Fruit fly (Drosophila melanogaster) ovary, adult (tissue): Measurements from ENCODE around the gene Scp2.

ENCODE experiments used
- CG17801 ChIP-seq: fragments of 200-800 bp; optimal IDR thresholded peaks from 2 replicates; lab custom pipeline; 2019; ENCODE audit warnings: missing biosample characterization, mild to moderate bottlenecking, missing genetic modification characterization, moderate library complexity; ENCODE audit not compliant: partially characterized antibody

Gene Scp2

dm6 chr3R:16545705-16546104 lies 37.8 kb downstream of the Scp2 start:
- TF ChIP-seq CG17801 (GFP tag; lab: Kevin White, UChicago) = no peak

dm6 chr3R:16542538-16542937 lies 40.9 kb downstream of the Scp2 start:
- no peak for TF ChIP-seq CG17801 (GFP tag; lab: Kevin White, UChicago)

- no peak for TF ChIP-seq CG17801 (GFP tag; lab: Kevin White, UChicago)
These were observed 41.5 kb downstream of the Scp2 start for dm6 chr3R:16541932-16542331.

dm6 chr3R:16541293-16541692 lies 42.2 kb downstream of the Scp2 start:
- no peak for TF ChIP-seq CG17801 (GFP tag; lab: Kevin White, UChicago)

dm6 chr3R:16538862-16539437 lies 44.5 kb downstream of the Scp2 start:
- no peak for TF ChIP-seq CG17801 (GFP tag; lab: Kevin White, UChicago)

dm6 chr3R:16537307-16537706 lies 46.2 kb downstream of the Scp2 start:
- no peak for TF ChIP-seq CG17801 (GFP tag; lab: Kevin White, UChicago)

- TF ChIP-seq CG17801 (GFP tag; lab: Kevin White, UChicago) = no peak
These were observed 49.6 kb downstream of the Scp2 start for dm6 chr3R:16533749-16534304.

- TF ChIP-seq CG17801 (GFP tag; lab: Kevin White, UChicago) = no peak
These were observed 53.0 kb downstream of the Scp2 start for dm6 chr3R:16530424-16530823.

dm6 chr3R:16528429-16528828 lies 55.0 kb downstream of the Scp2 start:
- TF ChIP-seq CG17801 (GFP tag; lab: Kevin White, UChicago) = no peak

dm6 chr3R:16526697-16527370 lies 56.6 kb downstream of the Scp2 start:
- TF ChIP-seq CG17801 (GFP tag; lab: Kevin White, UChicago) = no peak

dm6 chr3R:16526256-16526655 lies 57.2 kb downstream of the Scp2 start:
- no peak for TF ChIP-seq CG17801 (GFP tag; lab: Kevin White, UChicago)

dm6 chr3R:16525555-16525954 lies 57.9 kb downstream of the Scp2 start:
- TF ChIP-seq CG17801 (GFP tag; lab: Kevin White, UChicago) = no peak

dm6 chr3R:16524593-16525111 lies 58.8 kb downstream of the Scp2 start:
- no peak for TF ChIP-seq CG17801 (GFP tag; lab: Kevin White, UChicago)
